Worm (Caenorhabditis elegans) whole organism, midembryonic: ENCODE measurements around the gene drh-1.

ENCODE experiments used
- T22C8.4 ChIP-seq: fragments of 200-800 bp; sonication (Bioruptor generic); IDR thresholded peaks from 2 replicates; pipeline ENCODE4 v1.3.6; 2022; ENCODE audit warnings: missing genetic modification characterization, missing compliant biosample characterization
- cog-1 ChIP-seq: sonication (generic microtip); optimal IDR thresholded peaks from 2 replicates; lab custom pipeline; 2016; ENCODE audit warnings: missing genetic modification characterization, missing compliant biosample characterization
- flt-1 ChIP-seq: fragments of 200-800 bp; sonication (Bioruptor generic); IDR thresholded peaks from 2 replicates; pipeline ENCODE4 v1.3.6; 2022; ENCODE audit warnings: missing genetic modification characterization, missing compliant biosample characterization
- klf-2 ChIP-seq: fragments of 200-800 bp; sonication (Bioruptor generic); conservative IDR thresholded peaks from 2 replicates; pipeline ENCODE4 v1.3.6; 2022; ENCODE audit warnings: missing genetic modification reagents, missing genetic modification characterization, missing compliant biosample characterization
- med-1 ChIP-seq: sonication (generic microtip); optimal IDR thresholded peaks from 2 replicates; lab custom pipeline; 2017; ENCODE audit warnings: missing genetic modification characterization, mild to moderate bottlenecking, missing compliant biosample characterization, antibody characterized with exemption, missing genetic modification reagents; ENCODE audit not compliant: insufficient read depth
- ref-1 ChIP-seq: fragments of 200-800 bp; sonication (Bioruptor generic); conservative IDR thresholded peaks from 2 replicates; pipeline ENCODE4 v1.3.6; 2022; ENCODE audit warnings: missing genetic modification reagents, missing genetic modification characterization, missing compliant biosample characterization
- tab-1 ChIP-seq: fragments of 200-800 bp; sonication (Bioruptor generic); IDR thresholded peaks from 2 replicates; pipeline ENCODE4 v1.3.6; 2022; ENCODE audit warnings: missing genetic modification characterization, missing compliant biosample characterization
- ztf-23 ChIP-seq: fragments of 200-800 bp; sonication (Bioruptor generic); IDR thresholded peaks from 2 replicates; pipeline ENCODE4 v1.3.6; 2022; ENCODE audit warnings: missing genetic modification reagents, missing genetic modification characterization, missing compliant biosample characterization
- ztf-29 ChIP-seq: fragments of 200-800 bp; sonication (Bioruptor generic); IDR thresholded peaks from 2 replicates; pipeline ENCODE4 v1.3.6; 2022; ENCODE audit warnings: missing genetic modification reagents, missing genetic modification characterization, missing compliant biosample characterization

- TF ChIP-seq tab-1 (GFP tag; lab: Robert Waterston, UW) = no peak
- no peak for TF ChIP-seq flt-1 (GFP tag; lab: Robert Waterston, UW)
- no peak for TF ChIP-seq T22C8.4 (GFP tag; lab: Robert Waterston, UW)
- TF ChIP-seq klf-2 (GFP tag; lab: Robert Waterston, UW) = no peak
- TF ChIP-seq ref-1 (GFP tag; lab: Robert Waterston, UW) = no peak
- TF ChIP-seq ztf-29 (GFP tag; lab: Robert Waterston, UW) = no peak
- no peak for TF ChIP-seq med-1 (GFP tag; lab: Kevin White, UChicago)
- TF ChIP-seq ztf-23 (GFP tag; lab: Robert Waterston, UW) = no peak
- TF ChIP-seq cog-1 (tag; lab: Kevin White, UChicago) = no peak
These were observed 35.2 kb downstream of the drh-1 start, which contains the start of gene C43G2.3 for ce11 chrIV:6577914-6578313.
